Worm (Caenorhabditis elegans): ENCODE results near the gene cox-16.

cox-16 gene

DNA sequence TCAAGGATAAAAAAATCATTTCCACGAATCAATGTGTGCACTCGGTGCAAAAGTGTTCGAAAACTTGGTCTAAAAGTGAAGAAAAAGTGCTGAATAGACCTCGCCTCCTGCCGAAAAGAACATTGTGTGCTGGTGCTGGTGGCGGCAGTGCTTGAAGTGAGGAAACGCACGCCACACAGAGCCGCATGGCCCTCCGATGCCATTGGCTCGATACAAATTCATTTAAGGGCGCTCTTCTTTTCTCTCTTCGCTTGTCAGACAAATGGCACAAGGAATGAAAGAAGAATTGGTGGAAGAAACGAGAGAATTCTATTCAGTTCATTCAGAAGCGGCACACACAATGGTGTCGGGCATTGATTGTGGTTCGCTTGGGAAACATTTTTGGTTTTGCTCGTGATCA lies 46.3 kb upstream of the cox-16 start:
- TF ChIP-seq snpc-4 (tag; optimal IDR thresholded peaks at IDR 0.05) (no peak), ceh-39 (tag; optimal IDR thresholded peaks at IDR 0.05) (no peak), ces-1 (GFP tag; optimal IDR thresholded peaks at IDR 0.05) (peak; percentile 93), elt-1 (tag; optimal IDR thresholded peaks at IDR 0.05; ENCODE audit: borderline replicate concordance, insufficient read depth) (no peak)

DNA sequence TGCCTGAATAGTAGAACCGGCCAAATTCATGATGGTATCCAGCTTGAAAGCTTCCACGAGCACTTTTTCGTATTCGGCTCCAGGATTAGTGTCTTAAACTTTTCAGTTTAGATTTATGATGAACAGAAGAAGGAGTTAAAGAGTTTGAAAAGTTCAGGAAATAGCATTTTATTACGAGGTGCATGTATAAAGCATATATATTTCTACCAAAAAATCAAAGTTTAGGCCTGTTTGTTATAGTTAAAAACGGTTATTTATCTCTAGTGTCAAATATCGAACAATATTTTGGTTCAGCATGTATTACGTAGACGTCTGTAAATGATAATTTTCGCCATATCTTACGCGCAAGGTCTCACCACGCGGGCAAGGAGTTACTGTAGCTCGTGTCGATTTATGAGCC lies 45.3 kb upstream of the cox-16 start, which contains the start of gene klc-2:
Gene klc-2, minus strand, starts transcription at position 101 of the 400 bp plus-strand sequence.
- no peak for TF ChIP-seq pha-4 (tag; optimal IDR thresholded peaks at IDR 0.05)
- TF ChIP-seq unc-120 (tag; optimal IDR thresholded peaks at IDR 0.05; ENCODE audit: poor library complexity, severe bottlenecking): no peak
- TF ChIP-seq lin-32 (GFP tag; optimal IDR thresholded peaks at IDR 0.05): no peak
- no peak for TF ChIP-seq ceh-39 (tag; optimal IDR thresholded peaks at IDR 0.05)
- TF ChIP-seq ceh-43 (GFP tag; optimal IDR thresholded peaks at IDR 0.05): no peak
- no peak for TF ChIP-seq hlh-1 (tag; optimal IDR thresholded peaks at IDR 0.05)
- TF ChIP-seq drap-1 (GFP tag; optimal IDR thresholded peaks at IDR 0.05): no peak
- TF ChIP-seq sem-2 (GFP tag; optimal IDR thresholded peaks at IDR 0.05): no peak
- TF ChIP-seq mep-1 (tag; optimal IDR thresholded peaks at IDR 0.05): no peak
- no peak for TF ChIP-seq lsy-2 (tag; optimal IDR thresholded peaks at IDR 0.05)
- no peak for TF ChIP-seq ceh-83 (GFP tag; optimal IDR thresholded peaks at IDR 0.05)
- no peak for TF ChIP-seq elt-1 (tag; optimal IDR thresholded peaks at IDR 0.05; ENCODE audit: borderline replicate concordance, insufficient read depth)
- no peak for TF ChIP-seq M03D4.4 (tag; optimal IDR thresholded peaks at IDR 0.05)
- no peak for TF ChIP-seq cnd-1 (tag; optimal IDR thresholded peaks at IDR 0.05)
- no peak for TF ChIP-seq flh-1 (GFP tag; optimal IDR thresholded peaks at IDR 0.05)
- no peak for TF ChIP-seq tbx-8 (GFP tag; optimal IDR thresholded peaks at IDR 0.05)

DNA sequence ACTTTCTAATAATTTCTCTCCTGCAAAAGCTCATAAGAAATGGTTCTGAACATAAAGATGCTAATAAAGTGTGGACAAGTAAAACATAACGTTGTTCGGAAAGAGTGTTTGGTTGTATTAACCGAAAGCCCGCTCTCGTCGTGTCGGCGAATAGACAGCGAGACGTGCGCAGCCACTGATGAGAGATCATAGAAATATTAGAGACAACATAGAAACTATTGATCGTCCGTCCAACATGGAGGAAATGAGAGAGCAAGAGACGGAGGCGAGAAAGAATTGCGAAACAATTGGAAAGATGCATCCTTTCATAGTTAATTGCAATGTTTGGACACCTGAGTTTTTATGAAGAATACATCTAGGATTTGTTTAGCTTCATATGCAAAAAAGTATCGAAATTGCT lies 44.5 kb upstream of the cox-16 start:
- TF ChIP-seq mab-5 (tag; optimal IDR thresholded peaks at IDR 0.05) (no peak), ceh-83 (GFP tag; optimal IDR thresholded peaks at IDR 0.05) (no peak), unc-39 (tag; optimal IDR thresholded peaks at IDR 0.05) (no peak), elt-3 (tag; optimal IDR thresholded peaks at IDR 0.05) (peak; percentile 54), sptf-1 (tag; optimal IDR thresholded peaks at IDR 0.05) (no peak), nhr-28 (tag; optimal IDR thresholded peaks at IDR 0.05) (no peak), tbx-8 (GFP tag; optimal IDR thresholded peaks at IDR 0.05) (no peak), elt-1 (tag; optimal IDR thresholded peaks at IDR 0.05; ENCODE audit: borderline replicate concordance, insufficient read depth) (no peak), bed-3 (GFP tag; optimal IDR thresholded peaks at IDR 0.05) (no peak), unc-120 (tag; optimal IDR thresholded peaks at IDR 0.05; ENCODE audit: poor library complexity, severe bottlenecking) (peak; percentile 56), ham-2 (GFP tag; optimal IDR thresholded peaks at IDR 0.05) (peak; percentile 81), nhr-12 (tag; optimal IDR thresholded peaks at IDR 0.05) (no peak), lsy-2 (tag; optimal IDR thresholded peaks at IDR 0.05) (peak; percentile 55), cnd-1 (tag; optimal IDR thresholded peaks at IDR 0.05) (no peak), drap-1 (GFP tag; optimal IDR thresholded peaks at IDR 0.05) (no peak), nhr-237 (tag; optimal IDR thresholded peaks at IDR 0.05) (peak; percentile 2), unc-62 (GFP tag; optimal IDR thresholded peaks at IDR 0.05) (peak; percentile 32), lin-13 (tag; optimal IDR thresholded peaks at IDR 0.05) (no peak), M03D4.4 (tag; optimal IDR thresholded peaks at IDR 0.05) (no peak), pha-4 (tag; optimal IDR thresholded peaks at IDR 0.05) (peak; percentile 70), nhr-2 (tag; optimal IDR thresholded peaks at IDR 0.05) (no peak), mls-2 (tag; optimal IDR thresholded peaks at IDR 0.05) (peak; percentile 69), ces-1 (GFP tag; optimal IDR thresholded peaks at IDR 0.05) (peak; percentile 63), mep-1 (tag; optimal IDR thresholded peaks at IDR 0.05) (peak; percentile 48), nhr-76 (tag; optimal IDR thresholded peaks at IDR 0.05) (no peak), sem-2 (GFP tag; optimal IDR thresholded peaks at IDR 0.05) (no peak), zip-8 (tag; optimal IDR thresholded peaks at IDR 0.05) (no peak), ztf-11 (tag; optimal IDR thresholded peaks at IDR 0.05) (no peak), snpc-4 (tag; optimal IDR thresholded peaks at IDR 0.05) (no peak)

DNA sequence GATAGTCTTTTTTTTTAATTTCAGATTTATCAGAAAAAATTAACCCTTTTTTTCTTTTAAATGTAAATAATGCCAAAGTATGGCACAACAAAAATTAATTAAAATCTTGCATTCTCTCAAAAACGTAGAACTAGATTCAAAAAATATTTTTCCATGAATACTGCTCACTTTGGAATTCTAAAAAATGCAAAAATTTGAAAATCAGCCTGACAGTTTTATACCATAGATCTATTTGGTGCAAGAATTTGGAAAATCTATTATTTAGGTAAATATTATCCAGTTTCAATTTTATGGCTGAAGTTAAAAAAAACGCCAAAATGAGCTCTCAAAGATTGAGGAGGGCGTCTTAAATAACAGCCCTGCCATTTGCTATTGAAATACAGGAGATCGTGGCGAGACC lies 43.6 kb upstream of the cox-16 start:
- no peak for TF ChIP-seq ceh-83 (GFP tag; optimal IDR thresholded peaks at IDR 0.05)
- no peak for TF ChIP-seq bed-3 (GFP tag; optimal IDR thresholded peaks at IDR 0.05)
- TF ChIP-seq hlh-1 (tag; optimal IDR thresholded peaks at IDR 0.05): no peak
- TF ChIP-seq nhr-12 (tag; optimal IDR thresholded peaks at IDR 0.05): no peak
- no peak for TF ChIP-seq mls-2 (tag; optimal IDR thresholded peaks at IDR 0.05)
- no peak for TF ChIP-seq M03D4.4 (tag; optimal IDR thresholded peaks at IDR 0.05)
- no peak for TF ChIP-seq zip-8 (tag; optimal IDR thresholded peaks at IDR 0.05)

Data from whole organism, mixed stage, embryonic.